Fruit fly (Drosophila melanogaster): ENCODE data around the gene PolI.

DNA sequence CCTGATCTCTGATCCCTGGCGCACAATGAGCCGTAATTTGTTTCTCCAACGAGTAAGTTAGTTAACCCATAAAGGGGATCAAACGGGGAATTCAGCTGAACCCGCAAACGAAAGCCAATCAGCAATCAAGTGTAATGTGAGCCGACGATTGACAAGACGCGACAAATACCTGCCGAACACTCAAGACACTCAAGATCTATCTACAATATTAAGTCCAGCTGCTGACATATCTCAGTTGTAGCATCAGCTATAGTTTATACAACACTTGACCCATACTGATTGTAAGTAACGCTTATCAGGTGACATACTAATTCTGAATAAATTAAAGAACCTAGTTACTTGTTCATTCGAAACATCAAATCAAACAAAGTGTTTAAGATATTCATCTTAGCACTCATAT is 6.0 kb upstream of the PolI start:
- no peak for TF ChIP-seq zf30C (GFP tag; optimal IDR thresholded peaks at IDR 0.05)
- no peak for TF ChIP-seq CG13775 (GFP tag; optimal IDR thresholded peaks at IDR 0.05)
- no peak for TF ChIP-seq tio (GFP tag; optimal IDR thresholded peaks at IDR 0.05)
- TF ChIP-seq sens (GFP tag), result no peak
- no peak for TF ChIP-seq ato (GFP tag; IDR thresholded peaks at IDR 0.05; ENCODE audit: partially characterized antibody)
